Fruit fly (Drosophila melanogaster): ENCODE measurements around the gene CG15432.
A peak's percentile ranks its signal among the peaks of the same experiment; 100 is the strongest.

CG15432 gene

dm6 chr2L:4403013-4403604 lies 39.0 kb upstream of the CG15432 start, which contains the start of gene Dim1 (continued):
- no peak for TF ChIP-seq ase (GFP tag; IDR thresholded peaks at IDR 0.05)
- TF ChIP-seq CG10431 (GFP tag; optimal IDR thresholded peaks at IDR 0.05), result no peak
- no peak for TF ChIP-seq HLHmδ (GFP tag; optimal IDR thresholded peaks at IDR 0.05)
- no peak for TF ChIP-seq CG32772 (GFP tag; IDR thresholded peaks at IDR 0.05)
- no peak for TF ChIP-seq CG31388 (GFP tag; optimal IDR thresholded peaks at IDR 0.05)
- peak; percentile 82 for TF ChIP-seq stwl (tag; optimal IDR thresholded peaks at IDR 0.05)
- no peak for TF ChIP-seq Fer1 (GFP tag; optimal IDR thresholded peaks at IDR 0.05)
- no peak for TF ChIP-seq toy (GFP tag; IDR thresholded peaks at IDR 0.05)
- TF ChIP-seq CG14965 (GFP tag; optimal IDR thresholded peaks at IDR 0.05; ENCODE audit: borderline replicate concordance), result no peak
- no peak for TF ChIP-seq Adf1 (GFP tag; IDR thresholded peaks at IDR 0.05)
- TF ChIP-seq gce (GFP tag; IDR thresholded peaks at IDR 0.05), result no peak
- no peak for TF ChIP-seq pros (GFP tag; optimal IDR thresholded peaks at IDR 0.05)
- TF ChIP-seq CG2875 (GFP tag; optimal IDR thresholded peaks at IDR 0.05), result peak; percentile 33
- no peak for TF ChIP-seq maf-S (GFP tag; optimal IDR thresholded peaks at IDR 0.05)
- TF ChIP-seq CG3838 (GFP tag; optimal IDR thresholded peaks at IDR 0.05), result no peak
- no peak for TF ChIP-seq CG13424 (tag; optimal IDR thresholded peaks at IDR 0.05)
- no peak for TF ChIP-seq Trl (optimal IDR thresholded peaks at IDR 0.05)
- TF ChIP-seq Trl (GFP tag; optimal IDR thresholded peaks at IDR 0.05), result no peak
- no peak for TF ChIP-seq CG15601 (tag; optimal IDR thresholded peaks at IDR 0.05)
- no peak for TF ChIP-seq ind (GFP tag; optimal IDR thresholded peaks at IDR 0.05)
- TF ChIP-seq lov (optimal IDR thresholded peaks at IDR 0.05), result no peak
- TF ChIP-seq lov (GFP tag; IDR thresholded peaks at IDR 0.05), result no peak
- no peak for TF ChIP-seq ewg (GFP tag; optimal IDR thresholded peaks at IDR 0.05)
- no peak for TF ChIP-seq Hr51 (GFP tag; optimal IDR thresholded peaks at IDR 0.05)
- TF ChIP-seq ken (GFP tag; IDR thresholded peaks at IDR 0.05), result no peak
- TF ChIP-seq MESR4 (GFP tag; optimal IDR thresholded peaks at IDR 0.05), result peak; percentile 69
- TF ChIP-seq bab2 (GFP tag; optimal IDR thresholded peaks at IDR 0.05), result no peak
- TF ChIP-seq CG15696 (tag; optimal IDR thresholded peaks at IDR 0.05), result no peak
- TF ChIP-seq Spps (tag; optimal IDR thresholded peaks at IDR 0.05), result no peak
- peak; percentile 9 for TF ChIP-seq CrebB (tag; optimal IDR thresholded peaks at IDR 0.05)
- TF ChIP-seq sna (GFP tag; IDR thresholded peaks at IDR 0.05; ENCODE audit: partially characterized antibody), result peak; percentile 78
- TF ChIP-seq CG8478 (optimal IDR thresholded peaks at IDR 0.05), result no peak
- TF ChIP-seq org-1 (GFP tag; optimal IDR thresholded peaks at IDR 0.05), result no peak
- peak; percentile 63; the same call in 1 of the 3 replicates for TF ChIP-seq hb (GFP tag; IDR thresholded peaks at IDR 0.05; ENCODE audit: partially characterized antibody)
- TF ChIP-seq sisA (GFP tag; IDR thresholded peaks at IDR 0.05), result no peak
- TF ChIP-seq CG11695 (GFP tag; IDR thresholded peaks at IDR 0.05), result no peak
- peak; percentile 44 for TF ChIP-seq eyg (GFP tag; optimal IDR thresholded peaks at IDR 0.05)
- no peak for TF ChIP-seq HmgD (GFP tag; optimal IDR thresholded peaks at IDR 0.05)
- TF ChIP-seq wek (GFP tag; optimal IDR thresholded peaks at IDR 0.05), result peak; percentile 47
- peak; percentile 10 for TF ChIP-seq Nf-YB (GFP tag; optimal IDR thresholded peaks at IDR 0.05)
- TF ChIP-seq Ada2b (GFP tag; IDR thresholded peaks at IDR 0.05), result no peak
- TF ChIP-seq Atf6 (GFP tag; IDR thresholded peaks at IDR 0.05), result no peak
- TF ChIP-seq repo (GFP tag; optimal IDR thresholded peaks at IDR 0.05), result no peak
- peak; percentile 32 for TF ChIP-seq CoRest (tag; optimal IDR thresholded peaks at IDR 0.05)
- TF ChIP-seq CG7745 (tag; optimal IDR thresholded peaks at IDR 0.05), result no peak
- no peak for TF ChIP-seq CG18764 (GFP tag; optimal IDR thresholded peaks at IDR 0.05)
- no peak for TF ChIP-seq slou (GFP tag; optimal IDR thresholded peaks at IDR 0.05)
- peak; percentile 78 for TF ChIP-seq MBD-R2 (GFP tag; IDR thresholded peaks at IDR 0.05)
- no peak for TF ChIP-seq CG2678 (tag; optimal IDR thresholded peaks at IDR 0.05)
- no peak for TF ChIP-seq CG11696 (GFP tag; IDR thresholded peaks at IDR 0.05)
- no peak for TF ChIP-seq NFAT (GFP tag; IDR thresholded peaks at IDR 0.05)
- TF ChIP-seq gcm2 (GFP tag; optimal IDR thresholded peaks at IDR 0.05), result no peak
